Worm (Caenorhabditis elegans): ENCODE data around the gene ugt-33.
A peak's percentile ranks its signal among the peaks of the same experiment; 100 is the strongest.

Gene ugt-33

DNA sequence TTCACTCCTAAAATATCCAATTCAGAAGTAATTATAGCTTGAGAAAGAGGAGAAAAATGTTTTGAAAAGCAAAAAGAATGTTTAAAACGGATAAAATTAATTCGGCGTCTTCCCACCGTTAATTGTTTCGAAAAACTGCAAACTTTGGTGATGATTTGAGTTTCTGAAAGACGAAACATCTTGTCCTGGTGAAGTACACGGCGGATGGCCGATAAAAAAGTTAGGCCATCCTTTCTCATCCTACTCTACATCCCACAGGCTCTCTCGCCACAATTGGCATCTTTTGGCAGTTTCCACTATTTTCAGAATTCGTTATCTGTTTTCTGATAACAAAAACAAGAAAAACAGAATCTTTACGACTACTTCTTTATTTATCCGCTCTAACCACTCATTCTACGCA, 32.7 kb downstream of the ugt-33 start, which contains the start of the genes C35A5.8 and hda-11 (continued):
- peak; percentile 34 for TF ChIP-seq sem-4 (tag; optimal IDR thresholded peaks at IDR 0.05)
- peak; percentile 73 for TF ChIP-seq F13H6.1 (tag; optimal IDR thresholded peaks at IDR 0.05)
- no peak for TF ChIP-seq ama-1 (optimal IDR thresholded peaks at IDR 0.05)
- no peak for TF ChIP-seq skn-1 (tag; optimal IDR thresholded peaks at IDR 0.05)
- no peak for TF ChIP-seq nhr-23 (tag; optimal IDR thresholded peaks at IDR 0.05)
- TF ChIP-seq unc-55 (GFP tag; optimal IDR thresholded peaks at IDR 0.05), result peak; percentile 77
- TF ChIP-seq unc-62 (GFP tag; optimal IDR thresholded peaks at IDR 0.05), result no peak
- TF ChIP-seq egl-27 (tag; optimal IDR thresholded peaks at IDR 0.05), result no peak
- TF ChIP-seq zag-1 (tag; optimal IDR thresholded peaks at IDR 0.05), result no peak
- peak; percentile 76 for TF ChIP-seq gmeb-1 (tag; optimal IDR thresholded peaks at IDR 0.05)
- no peak for TF ChIP-seq ceh-82 (tag; optimal IDR thresholded peaks at IDR 0.05)
- TF ChIP-seq crh-2 (tag; optimal IDR thresholded peaks at IDR 0.05), result peak; percentile 64

DNA sequence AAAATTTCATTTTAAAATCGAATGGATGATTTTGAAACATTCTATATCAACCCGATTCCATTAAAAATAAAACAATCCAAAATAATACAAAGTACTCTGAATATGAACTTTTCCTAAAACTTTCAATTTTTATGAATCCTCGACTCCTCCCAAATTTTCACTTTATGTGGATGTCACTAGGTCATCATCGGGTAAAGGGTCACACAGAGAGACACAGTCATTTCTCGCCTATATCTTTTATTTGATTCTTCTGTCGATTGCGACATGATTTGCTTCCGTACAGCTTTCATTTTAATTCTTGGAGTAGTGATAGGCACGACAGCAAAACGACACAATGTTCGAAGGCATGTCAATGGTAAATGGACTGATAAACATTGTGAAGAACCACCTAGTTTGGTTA, 35.3 kb downstream of the ugt-33 start, which contains the start of gene F25D1.3:
F25D1.3 (plus strand) TSS at position 225 of the 400 bp plus-strand sequence.
- TF ChIP-seq blmp-1 (tag; optimal IDR thresholded peaks at IDR 0.05; ENCODE audit: insufficient read depth) (peak; percentile 30), sem-4 (tag; optimal IDR thresholded peaks at IDR 0.05) (no peak)

DNA sequence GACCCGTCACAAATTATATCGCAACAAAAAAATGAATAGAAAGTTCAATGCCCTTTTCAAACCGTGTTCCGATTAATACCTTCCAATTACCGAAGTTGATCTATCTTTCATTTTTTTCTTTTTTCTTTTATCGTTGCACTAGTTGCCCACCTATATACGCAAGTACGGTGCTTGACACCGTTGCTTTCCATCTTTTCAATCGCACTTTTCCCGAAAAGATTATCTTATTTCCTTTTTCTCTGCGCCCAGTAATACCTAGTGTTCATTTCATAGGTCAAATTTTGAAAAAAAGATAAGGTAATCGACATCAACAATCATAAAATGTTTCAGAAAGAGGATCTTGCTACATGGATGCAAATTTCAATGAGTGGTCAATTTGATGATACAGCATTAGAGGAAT, 36.4 kb downstream of the ugt-33 start:
- TF ChIP-seq nhr-11 (tag; optimal IDR thresholded peaks at IDR 0.05) (no peak), Y55F3AM.14 (GFP tag; optimal IDR thresholded peaks at IDR 0.05) (no peak), ztf-11 (tag; optimal IDR thresholded peaks at IDR 0.05) (no peak), fos-1 (tag; optimal IDR thresholded peaks at IDR 0.05) (peak; percentile 22), ztf-4 (tag; optimal IDR thresholded peaks at IDR 0.05) (no peak), alr-1 (tag; optimal IDR thresholded peaks at IDR 0.05) (no peak), lin-39 (tag; optimal IDR thresholded peaks at IDR 0.05) (no peak), elt-3 (tag; optimal IDR thresholded peaks at IDR 0.05) (no peak)

DNA sequence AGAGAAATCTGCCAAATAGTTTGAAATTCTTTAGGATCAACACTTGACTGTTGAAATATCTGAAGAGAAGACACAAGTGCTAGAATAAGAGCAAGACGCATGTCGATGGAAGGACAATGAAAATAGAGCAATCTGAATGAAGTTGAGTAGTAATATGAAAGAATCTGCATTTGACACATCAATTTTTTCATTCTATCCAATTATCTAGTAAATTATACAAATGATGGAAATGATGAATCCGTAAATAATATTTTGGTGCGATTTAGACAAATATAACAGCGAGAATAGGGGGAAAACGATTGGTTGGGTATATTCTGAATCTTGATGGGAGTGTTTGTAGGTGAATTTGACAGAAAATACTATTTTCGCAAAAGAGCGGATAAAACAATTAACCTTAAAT, 39.5 kb downstream of the ugt-33 start, which contains the start of gene txt-10:
txt-10 (minus strand) TSS at position 101 of the 400 bp plus-strand sequence.
- TF ChIP-seq nhr-25 (tag; optimal IDR thresholded peaks at IDR 0.05) (no peak), ztf-1 (GFP tag; conservative IDR thresholded peaks at IDR 0.05) (no peak), nhr-10 (tag; optimal IDR thresholded peaks at IDR 0.05) (no peak), lsy-2 (tag; optimal IDR thresholded peaks at IDR 0.05) (no peak), dmd-4 (tag; optimal IDR thresholded peaks at IDR 0.05) (no peak), mbf-1 (tag; optimal IDR thresholded peaks at IDR 0.05) (no peak), nhr-21 (tag; optimal IDR thresholded peaks at IDR 0.05) (no peak), F13H6.1 (tag; optimal IDR thresholded peaks at IDR 0.05) (no peak), ama-1 (optimal IDR thresholded peaks at IDR 0.05) (no peak), mdl-1 (tag; optimal IDR thresholded peaks at IDR 0.05) (no peak), unc-55 (GFP tag; optimal IDR thresholded peaks at IDR 0.05) (no peak), crh-2 (tag; optimal IDR thresholded peaks at IDR 0.05) (no peak)

DNA sequence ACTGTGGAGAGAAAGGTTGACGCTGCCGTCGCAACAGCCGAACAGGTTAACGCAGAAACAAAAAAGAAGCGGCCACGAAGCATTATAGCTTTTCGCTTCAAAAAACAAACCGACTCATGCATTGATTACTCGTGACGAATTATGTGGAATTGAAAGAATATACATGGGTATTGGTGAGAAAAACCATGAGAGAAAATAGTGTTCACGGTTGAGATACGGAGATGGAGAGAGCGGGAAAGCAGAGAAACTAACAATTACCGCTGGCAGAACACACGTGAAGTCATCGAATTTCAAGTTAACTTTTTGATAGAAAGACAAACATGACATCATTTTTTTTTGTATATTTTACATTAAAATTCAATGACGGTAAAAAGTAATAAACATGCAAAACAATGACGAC, 42.1 kb downstream of the ugt-33 start:
- TF ChIP-seq lin-11 (tag; optimal IDR thresholded peaks at IDR 0.05), result no peak
- TF ChIP-seq unc-39 (tag; optimal IDR thresholded peaks at IDR 0.05), result no peak
- TF ChIP-seq unc-55 (GFP tag; optimal IDR thresholded peaks at IDR 0.05), result peak; percentile 6
- TF ChIP-seq lin-13 (GFP tag; optimal IDR thresholded peaks at IDR 0.05), result peak; percentile 28
- TF ChIP-seq sma-9 (GFP tag; optimal IDR thresholded peaks at IDR 0.05), result no peak
- no peak for TF ChIP-seq sma-9 (tag; optimal IDR thresholded peaks at IDR 0.05)
- TF ChIP-seq elt-3 (tag; optimal IDR thresholded peaks at IDR 0.05), result no peak
- TF ChIP-seq snpc-4 (tag; optimal IDR thresholded peaks at IDR 0.05), result no peak
- no peak for TF ChIP-seq nhr-23 (tag; optimal IDR thresholded peaks at IDR 0.05)
- TF ChIP-seq R02D3.7 (tag; optimal IDR thresholded peaks at IDR 0.05), result no peak
- TF ChIP-seq nhr-237 (tag; optimal IDR thresholded peaks at IDR 0.05), result no peak
- peak; percentile 53 for TF ChIP-seq fos-1 (tag; optimal IDR thresholded peaks at IDR 0.05)
- TF ChIP-seq C34F6.9 (tag; optimal IDR thresholded peaks at IDR 0.05), result peak; percentile 41
- TF ChIP-seq skn-1 (tag; optimal IDR thresholded peaks at IDR 0.05), result peak; percentile 27
- TF ChIP-seq nhr-25 (tag; optimal IDR thresholded peaks at IDR 0.05), result peak; percentile 6
- TF ChIP-seq nhr-21 (tag; optimal IDR thresholded peaks at IDR 0.05), result no peak
- no peak for TF ChIP-seq nhr-10 (tag; optimal IDR thresholded peaks at IDR 0.05)
- TF ChIP-seq nhr-129 (tag; optimal IDR thresholded peaks at IDR 0.05), result peak; percentile 41
- TF ChIP-seq elt-1 (tag; optimal IDR thresholded peaks at IDR 0.05), result no peak
- no peak for TF ChIP-seq blmp-1 (tag; optimal IDR thresholded peaks at IDR 0.05; ENCODE audit: insufficient read depth)
- no peak for TF ChIP-seq lin-39 (tag; optimal IDR thresholded peaks at IDR 0.05)
- TF ChIP-seq sma-3 (GFP tag; optimal IDR thresholded peaks at IDR 0.05), result no peak
- no peak for TF ChIP-seq mab-5 (tag; optimal IDR thresholded peaks at IDR 0.05)
- peak in 1 of 2 experiments; percentile 10 for TF ChIP-seq lsy-2 (tag; optimal IDR thresholded peaks at IDR 0.05)
- no peak for TF ChIP-seq zag-1 (tag; optimal IDR thresholded peaks at IDR 0.05)
- no peak for TF ChIP-seq mbf-1 (tag; optimal IDR thresholded peaks at IDR 0.05)
- TF ChIP-seq sem-4 (tag; optimal IDR thresholded peaks at IDR 0.05), result no peak
- no peak for TF ChIP-seq dmd-4 (tag; optimal IDR thresholded peaks at IDR 0.05)
- TF ChIP-seq ceh-16 (tag; optimal IDR thresholded peaks at IDR 0.05), result no peak
- TF ChIP-seq aly-2 (tag; optimal IDR thresholded peaks at IDR 0.05), result no peak
- TF ChIP-seq mdl-1 (tag; optimal IDR thresholded peaks at IDR 0.05), result peak in 1 of 2 experiments; percentile 12
- no peak for TF ChIP-seq ztf-1 (GFP tag; conservative IDR thresholded peaks at IDR 0.05)
- TF ChIP-seq F13H6.1 (tag; optimal IDR thresholded peaks at IDR 0.05), result peak; percentile 28
- peak; percentile 30 for TF ChIP-seq ztf-4 (tag; optimal IDR thresholded peaks at IDR 0.05)
- TF ChIP-seq ama-1 (optimal IDR thresholded peaks at IDR 0.05), result peak; percentile 62

Measured in whole organism, L2 larva.